Fruit fly (Drosophila melanogaster) whole organism, embryonic: Measurements from ENCODE around the gene vih.

Experiments
- Antp ChIP-seq: fragments of 200-800 bp; sonication (Bioruptor generic); optimal IDR thresholded peaks from 3 replicates; lab custom pipeline; 2016; ENCODE audit warnings: missing biosample characterization, missing genetic modification characterization
- Blimp-1 ChIP-seq: fragments of 200-800 bp; sonication (Bioruptor generic); optimal IDR thresholded peaks from 3 replicates; lab custom pipeline; 2018; ENCODE audit warnings: missing biosample characterization, missing genetic modification characterization, mild to moderate bottlenecking, moderate library complexity, missing genetic modification reagents
- Bteb2 ChIP-seq: fragments of 200-800 bp; sonication (Bioruptor generic); optimal IDR thresholded peaks from 2 replicates; lab custom pipeline; 2016; ENCODE audit warnings: missing biosample characterization, missing genetic modification characterization
- C15 ChIP-seq: fragments of 200-800 bp; sonication (Bioruptor generic); IDR thresholded peaks from 3 replicates; pipeline ENCODE4 v1.3.6; 2022; ENCODE audit warnings: missing biosample characterization, missing genetic modification characterization
- CG10147 ChIP-seq: fragments of 200-800 bp; sonication (Bioruptor generic); optimal IDR thresholded peaks from 2 replicates; lab custom pipeline; 2019; ENCODE audit warnings: missing biosample characterization, mild to moderate bottlenecking, missing genetic modification characterization, moderate library complexity
- CG14965 ChIP-seq: fragments of 200-800 bp; sonication (Bioruptor generic); optimal IDR thresholded peaks from 2 replicates; lab custom pipeline; 2016; ENCODE audit warnings: missing biosample characterization, missing genetic modification characterization, borderline replicate concordance
- CG15601 ChIP-seq: fragments of 200-800 bp; sonication (Bioruptor generic); optimal IDR thresholded peaks from 3 replicates; lab custom pipeline; 2019; ENCODE audit warnings: missing biosample characterization, mild to moderate bottlenecking, missing genetic modification characterization, moderate library complexity
- CG17568 ChIP-seq: fragments of 200-800 bp; sonication (Bioruptor generic); optimal IDR thresholded peaks from 2 replicates; lab custom pipeline; 2018; ENCODE audit warnings: missing biosample characterization, mild to moderate bottlenecking, missing genetic modification characterization, moderate library complexity
- CG2712 ChIP-seq: fragments of 200-800 bp; optimal IDR thresholded peaks from 3 replicates; lab custom pipeline; 2019; ENCODE audit warnings: missing biosample characterization, mild to moderate bottlenecking, missing genetic modification characterization, moderate library complexity
- CG2875 ChIP-seq: fragments of 200-800 bp; sonication (Bioruptor generic); optimal IDR thresholded peaks from 2 replicates; lab custom pipeline; 2017; ENCODE audit warnings: missing biosample characterization, mild to moderate bottlenecking, missing genetic modification characterization, missing genetic modification reagents
- CG2889 ChIP-seq: fragments of 200-800 bp; sonication (Bioruptor generic); IDR thresholded peaks from 3 replicates; pipeline ENCODE4 v1.3.6; 2022; ENCODE audit warnings: missing biosample characterization, missing genetic modification characterization
- CG30403 ChIP-seq: fragments of 200-800 bp; sonication (Bioruptor generic); optimal IDR thresholded peaks from 3 replicates; lab custom pipeline; 2016; ENCODE audit warnings: missing biosample characterization, missing genetic modification characterization
- CG33557 ChIP-seq: fragments of 200-800 bp; sonication (Bioruptor generic); optimal IDR thresholded peaks from 2 replicates; lab custom pipeline; 2019; ENCODE audit warnings: missing biosample characterization, mild to moderate bottlenecking, missing genetic modification characterization, moderate library complexity
- CG3995 ChIP-seq: fragments of 200-800 bp; sonication (Bioruptor generic); optimal IDR thresholded peaks from 3 replicates; lab custom pipeline; 2016; ENCODE audit warnings: missing biosample characterization, missing genetic modification characterization
- CG4282 ChIP-seq: fragments of 200-800 bp; sonication (Bioruptor generic); optimal IDR thresholded peaks from 2 replicates; lab custom pipeline; 2016; ENCODE audit warnings: missing biosample characterization, missing genetic modification characterization
- CG4820 ChIP-seq: fragments of 200-800 bp; sonication (Bioruptor generic); optimal IDR thresholded peaks from 3 replicates; lab custom pipeline; 2016; ENCODE audit warnings: missing biosample characterization, missing genetic modification characterization
- CG7271 ChIP-seq: fragments of 200-800 bp; sonication (Bioruptor generic); optimal IDR thresholded peaks from 2 replicates; lab custom pipeline; 2018; ENCODE audit warnings: missing biosample characterization, mild to moderate bottlenecking, missing genetic modification characterization, moderate library complexity
- CG7556 ChIP-seq: fragments of 200-800 bp; sonication (Bioruptor generic); optimal IDR thresholded peaks from 2 replicates; lab custom pipeline; 2017; ENCODE audit warnings: missing biosample characterization, mild to moderate bottlenecking, missing genetic modification characterization
- CG9797 ChIP-seq: fragments of 200-800 bp; sonication (Bioruptor generic); optimal IDR thresholded peaks from 3 replicates; lab custom pipeline; 2018; ENCODE audit warnings: missing biosample characterization, mild to moderate bottlenecking, missing genetic modification characterization
- D19A ChIP-seq: fragments of 200-800 bp; optimal IDR thresholded peaks from 3 replicates; lab custom pipeline; 2019; ENCODE audit warnings: missing biosample characterization, mild to moderate bottlenecking, missing genetic modification characterization, moderate library complexity
- D19B ChIP-seq: fragments of 200-800 bp; sonication (Bioruptor generic); optimal IDR thresholded peaks from 2 replicates; lab custom pipeline; 2017; ENCODE audit warnings: missing biosample characterization, mild to moderate bottlenecking, missing genetic modification characterization
- Elba2 ChIP-seq: fragments of 200-800 bp; sonication (Bioruptor generic); optimal IDR thresholded peaks from 3 replicates; lab custom pipeline; 2016; ENCODE audit warnings: missing biosample characterization, missing genetic modification characterization
- Fer2 ChIP-seq: fragments of 200-800 bp; sonication (Bioruptor generic); optimal IDR thresholded peaks from 2 replicates; lab custom pipeline; 2018; ENCODE audit warnings: missing biosample characterization, mild to moderate bottlenecking, missing genetic modification characterization, moderate library complexity
- HLH54F ChIP-seq: fragments of 200-800 bp; sonication (Bioruptor generic); optimal IDR thresholded peaks from 3 replicates; lab custom pipeline; 2016; ENCODE audit warnings: missing biosample characterization, missing genetic modification characterization
- Lim3 ChIP-seq: fragments of 200-800 bp; sonication (Bioruptor generic); IDR thresholded peaks from 2 replicates; pipeline ENCODE4 v1.3.6; 2022; ENCODE audit warnings: missing biosample characterization, missing genetic modification characterization
- Lpt ChIP-seq: fragments of >200 bp; optimal IDR thresholded peaks from 2 replicates; lab custom pipeline; 2018; ENCODE audit warnings: missing biosample characterization, missing genetic modification characterization
- NFAT ChIP-seq: fragments of 200-800 bp; sonication (Bioruptor generic); IDR thresholded peaks from 2 replicates; pipeline ENCODE4 v1.3.6; 2022; ENCODE audit warnings: missing biosample characterization, missing genetic modification characterization
- Poxn ChIP-seq: fragments of 200-800 bp; sonication (Bioruptor generic); IDR thresholded peaks from 2 replicates; pipeline ENCODE4 v1.3.6; 2022; ENCODE audit warnings: missing biosample characterization, missing genetic modification characterization
- Scr ChIP-seq: fragments of 200-800 bp; sonication (Bioruptor generic); IDR thresholded peaks from 2 replicates; pipeline ENCODE4 v1.3.6; 2022; ENCODE audit warnings: missing biosample characterization, missing genetic modification characterization; ENCODE audit not compliant: partially characterized antibody
- bcd ChIP-seq: fragments of 200-800 bp; sonication (Bioruptor generic); optimal IDR thresholded peaks from 2 replicates; lab custom pipeline; 2017; ENCODE audit warnings: missing biosample characterization, mild to moderate bottlenecking, missing genetic modification characterization
- chif ChIP-seq, 2 experiments: fragments of 200-800 bp; sonication (Bioruptor generic); optimal IDR thresholded peaks; 3 replicates each; lab custom pipeline; 2016; ENCODE audit warnings: missing biosample characterization in 2 of 2, missing genetic modification characterization in 2 of 2
- crol ChIP-seq: fragments of 200-800 bp; sonication (Bioruptor generic); IDR thresholded peaks from 2 replicates; pipeline ENCODE4 v1.3.6; 2022; ENCODE audit warnings: missing biosample characterization, missing genetic modification characterization
- cwo ChIP-seq: fragments of 200-800 bp; sonication (Bioruptor generic); optimal IDR thresholded peaks from 3 replicates; lab custom pipeline; 2017; ENCODE audit warnings: missing biosample characterization, missing genetic modification characterization, mild to moderate bottlenecking, moderate library complexity, missing genetic modification reagents
- dan ChIP-seq: fragments of 200-800 bp; sonication (Bioruptor generic); IDR thresholded peaks from 2 replicates; pipeline ENCODE4 v1.3.6; 2022; ENCODE audit warnings: missing biosample characterization, missing genetic modification characterization
- gsb ChIP-seq: fragments of 200-800 bp; sonication (Bioruptor generic); IDR thresholded peaks from 2 replicates; pipeline ENCODE4 v1.3.6; 2022; ENCODE audit warnings: missing biosample characterization, missing genetic modification characterization
- kay ChIP-seq: fragments of 200-800 bp; sonication (Bioruptor generic); optimal IDR thresholded peaks from 2 replicates; lab custom pipeline; 2016; ENCODE audit warnings: missing biosample characterization, missing genetic modification characterization
- lbe ChIP-seq: fragments of 200-800 bp; sonication (Bioruptor generic); optimal IDR thresholded peaks from 2 replicates; lab custom pipeline; 2016; ENCODE audit warnings: missing biosample characterization, mild to moderate bottlenecking, missing genetic modification characterization
- lov ChIP-seq, 2 experiments: fragments of 200-800 bp in 1 of 2; fragments of >200 bp in 1 of 2; sonication (Bioruptor generic) in 1 of 2; IDR thresholded peaks in 1 of 2; optimal IDR thresholded peaks in 1 of 2; 2 replicates in 1 of 2; 3 replicates in 1 of 2; pipeline versions ENCODE4 v1.3.6 to Lab custom; 2017 to 2022; ENCODE audit warnings: missing biosample characterization in 1 of 2, missing genetic modification characterization in 1 of 2
- maf-S ChIP-seq: fragments of 200-800 bp; sonication (Bioruptor generic); optimal IDR thresholded peaks from 2 replicates; lab custom pipeline; 2016; ENCODE audit warnings: missing biosample characterization, missing genetic modification characterization
- nom ChIP-seq: fragments of 200-800 bp; sonication (Bioruptor generic); optimal IDR thresholded peaks from 2 replicates; lab custom pipeline; 2017; ENCODE audit warnings: missing biosample characterization, missing genetic modification characterization, mild to moderate bottlenecking, moderate library complexity, missing genetic modification reagents
- p53 ChIP-seq: fragments of 200-800 bp; sonication (Bioruptor generic); optimal IDR thresholded peaks from 2 replicates; lab custom pipeline; 2016; ENCODE audit warnings: missing biosample characterization, missing genetic modification characterization
- seq ChIP-seq: fragments of 200-800 bp; sonication (Bioruptor generic); IDR thresholded peaks from 2 replicates; pipeline ENCODE4 v1.3.6; 2022; ENCODE audit warnings: missing biosample characterization, missing genetic modification characterization
- sima ChIP-seq: fragments of 200-800 bp; sonication (Bioruptor generic); optimal IDR thresholded peaks from 2 replicates; lab custom pipeline; 2016; ENCODE audit warnings: missing biosample characterization, missing genetic modification characterization
- sna ChIP-seq: fragments of 200-800 bp; sonication (Bioruptor generic); IDR thresholded peaks from 2 replicates; pipeline ENCODE4 v1.3.6; 2022; ENCODE audit warnings: missing biosample characterization, missing genetic modification characterization; ENCODE audit not compliant: partially characterized antibody
- sr ChIP-seq: fragments of 200-800 bp; sonication (Bioruptor generic); IDR thresholded peaks from 3 replicates; pipeline ENCODE4 v1.3.6; 2022; ENCODE audit warnings: missing biosample characterization, missing genetic modification characterization
- usp ChIP-seq: fragments of >200 bp; optimal IDR thresholded peaks from 2 replicates; lab custom pipeline; 2017; ENCODE audit warnings: missing biosample characterization, missing genetic modification characterization
- wek ChIP-seq: fragments of 200-800 bp; sonication (Bioruptor generic); optimal IDR thresholded peaks from 3 replicates; lab custom pipeline; 2018; ENCODE audit warnings: missing biosample characterization, mild to moderate bottlenecking, missing genetic modification characterization, moderate library complexity
- yki ChIP-seq: fragments of >200 bp; optimal IDR thresholded peaks from 3 replicates; lab custom pipeline; 2018
- zfh2 ChIP-seq: fragments of 200-800 bp; sonication (Bioruptor generic); optimal IDR thresholded peaks from 2 replicates; lab custom pipeline; 2016; ENCODE audit warnings: missing biosample characterization, missing genetic modification characterization

The vih gene

DNA sequence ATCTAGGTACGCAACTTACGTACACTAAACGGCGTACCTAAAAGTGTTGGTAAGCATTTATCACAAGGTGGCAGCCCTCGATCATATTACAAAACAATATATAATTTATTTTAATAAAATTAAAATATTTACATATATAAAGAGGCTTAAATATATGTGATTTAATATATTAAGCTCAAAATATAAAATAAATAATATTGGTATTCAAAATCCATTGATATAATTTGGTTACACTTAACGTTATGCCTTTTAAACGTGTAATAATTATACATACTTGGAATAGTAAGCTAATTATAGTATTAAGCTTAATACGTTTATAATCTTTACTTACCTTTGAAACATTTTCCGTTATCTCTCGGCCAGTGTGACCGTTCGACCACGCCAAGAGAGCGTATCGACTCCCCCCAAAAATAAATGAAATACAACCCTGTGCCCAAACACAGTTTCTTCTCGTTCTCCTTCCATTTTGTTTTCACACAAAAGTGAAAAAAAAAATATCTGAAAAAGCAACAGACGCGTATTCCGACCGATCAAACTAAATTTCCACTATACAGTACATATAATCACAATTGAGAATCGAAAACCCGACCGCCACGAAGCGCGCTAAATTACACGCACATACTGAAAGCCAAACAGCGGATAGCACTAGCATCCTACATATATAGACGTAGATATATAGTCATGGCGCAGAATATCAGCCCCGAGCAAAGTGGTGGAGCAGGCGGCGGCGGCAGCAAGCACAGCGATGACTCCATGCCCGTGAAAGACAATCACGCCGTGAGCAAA, at the start of gene vih, which contains the start of gene CG10646 (continued):
- no peak for TF ChIP-seq sima
- TF ChIP-seq lbe (GFP tag; lab: Kevin White, UChicago): peak; percentile 32
- TF ChIP-seq crol: no peak
- no peak for TF ChIP-seq C15 (GFP tag; lab: Robert Waterston, UW)
- no peak for TF ChIP-seq sr (GFP tag; lab: Robert Waterston, UW)
- TF ChIP-seq yki (lab: Kevin White, UChicago): no peak
- no peak for TF ChIP-seq wek
- no peak for TF ChIP-seq CG4282 (GFP tag; lab: Kevin White, UChicago)
- TF ChIP-seq HLH54F (GFP tag; lab: Kevin White, UChicago): peak; percentile 30
- peak; percentile 28 for TF ChIP-seq Fer2 (tag; lab: Kevin White, UChicago)
- peak; percentile 21 for TF ChIP-seq CG15601
- TF ChIP-seq CG9797 (GFP tag; lab: Kevin White, UChicago): peak; percentile 81
- no peak for TF ChIP-seq Blimp-1 (GFP tag; lab: Kevin White, UChicago)
- TF ChIP-seq gsb: no peak
- peak; percentile 73 for TF ChIP-seq CG2712 (tag; lab: Kevin White, UChicago)
- peak; percentile 40 for TF ChIP-seq CG7556 (GFP tag; lab: Kevin White, UChicago)
- no peak for TF ChIP-seq usp
- no peak for TF ChIP-seq Lpt (GFP tag; lab: Kevin White, UChicago)
- TF ChIP-seq NFAT (GFP tag; lab: Robert Waterston, UW): peak; percentile 35; the same call in 1 of the 2 replicates
- TF ChIP-seq CG10147 (GFP tag; lab: Kevin White, UChicago): peak; percentile 20
- TF ChIP-seq CG30403 (GFP tag; lab: Kevin White, UChicago): peak; percentile 60
- peak in 1 of 2 experiments; percentile 9 for TF ChIP-seq chif (GFP tag; optimal IDR thresholded peaks at IDR 0.05; lab: Kevin White, UChicago)
- TF ChIP-seq CG2889 (GFP tag; lab: Robert Waterston, UW): no peak
- TF ChIP-seq lov (optimal IDR thresholded peaks at IDR 0.05; lab: Kevin White, UChicago): no peak
- 0 out of 3 replicates have a peak, but pooled peaks have one; percentile 26 for TF ChIP-seq lov (GFP tag; IDR thresholded peaks at IDR 0.05; lab: Robert Waterston, UW)
- TF ChIP-seq Scr (GFP tag; lab: Robert Waterston, UW): 0 out of 2 replicates have a peak, but pooled peaks have one; percentile 26
- no peak for TF ChIP-seq dan (GFP tag; lab: Robert Waterston, UW)
- no peak for TF ChIP-seq Antp
- peak; percentile 23 for TF ChIP-seq cwo
- TF ChIP-seq Elba2 (GFP tag; lab: Kevin White, UChicago): no peak
- no peak for TF ChIP-seq CG14965 (GFP tag; lab: Kevin White, UChicago)
- TF ChIP-seq Bteb2 (GFP tag; lab: Kevin White, UChicago): no peak
- TF ChIP-seq CG4820 (GFP tag; lab: Kevin White, UChicago): peak; percentile 42
- peak; percentile 10; the same call in 1 of the 2 replicates for TF ChIP-seq seq
- no peak for TF ChIP-seq Poxn (GFP tag; lab: Robert Waterston, UW)
- TF ChIP-seq Lim3 (GFP tag; lab: Robert Waterston, UW): no peak
- no peak for TF ChIP-seq bcd (GFP tag; lab: Kevin White, UChicago)
- peak; percentile 51 for TF ChIP-seq CG7271 (tag; lab: Kevin White, UChicago)
- TF ChIP-seq p53 (GFP tag; lab: Kevin White, UChicago): no peak
- peak; percentile 35 for TF ChIP-seq D19A (tag; lab: Kevin White, UChicago)
- TF ChIP-seq kay (GFP tag; lab: Kevin White, UChicago): peak; percentile 13
- TF ChIP-seq sna (GFP tag; lab: Robert Waterston, UW): no peak
- TF ChIP-seq CG17568 (GFP tag; lab: Kevin White, UChicago): no peak
- TF ChIP-seq CG33557 (GFP tag; lab: Kevin White, UChicago): peak; percentile 20
- no peak for TF ChIP-seq maf-S (GFP tag; lab: Kevin White, UChicago)
- no peak for TF ChIP-seq CG2875 (GFP tag; lab: Kevin White, UChicago)
- no peak for TF ChIP-seq CG3995 (GFP tag; lab: Kevin White, UChicago)
- TF ChIP-seq zfh2: peak; percentile 22
- TF ChIP-seq nom (GFP tag; lab: Kevin White, UChicago): peak; percentile 55
- TF ChIP-seq D19B (GFP tag; lab: Kevin White, UChicago): no peak
